Worm (Caenorhabditis elegans): Measurements from ENCODE around the gene cif-1.

DNA sequence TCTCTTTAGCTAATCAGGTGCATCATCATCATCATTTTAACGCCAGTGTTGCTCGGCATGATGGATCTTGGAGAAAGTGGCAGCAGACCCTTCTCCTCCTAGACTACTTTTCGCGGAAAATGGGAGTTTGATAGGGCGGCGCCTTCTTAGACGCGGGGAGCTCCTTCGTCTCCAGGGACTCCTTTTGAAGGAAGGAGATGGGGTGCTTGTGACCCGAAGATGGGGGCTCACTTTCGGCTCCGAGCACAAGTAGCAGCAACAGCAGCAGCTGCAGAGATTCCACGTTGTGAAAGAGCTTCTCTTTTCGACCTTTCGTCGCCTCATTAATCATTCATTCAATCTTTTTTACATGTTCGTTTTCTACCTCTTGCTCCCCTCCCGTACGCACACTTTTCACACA is 43.2 kb downstream of the cif-1 start:
- TF ChIP-seq aly-2 (tag; optimal IDR thresholded peaks at IDR 0.05) (no peak), C34F6.9 (tag; optimal IDR thresholded peaks at IDR 0.05) (no peak), lin-39 (tag; optimal IDR thresholded peaks at IDR 0.05) (no peak), snpc-4 (tag; optimal IDR thresholded peaks at IDR 0.05) (no peak), nhr-237 (tag; optimal IDR thresholded peaks at IDR 0.05) (no peak), zag-1 (tag; optimal IDR thresholded peaks at IDR 0.05) (no peak), lin-13 (GFP tag; optimal IDR thresholded peaks at IDR 0.05) (no peak), nhr-23 (tag; optimal IDR thresholded peaks at IDR 0.05) (no peak)

All from whole organism, L2 larva.